Fruit fly (Drosophila melanogaster) whole organism, embryonic: ENCODE measurements around the gene bsk.
A peak's percentile ranks its signal among the peaks of the same experiment; 100 is the strongest.

Experiments used
- Antp ChIP-seq: fragments of 200-800 bp; sonication (Bioruptor generic); optimal IDR thresholded peaks from 3 replicates; lab custom pipeline; 2016; ENCODE audit warnings: missing biosample characterization, missing genetic modification characterization
- CG11696 ChIP-seq: fragments of 200-800 bp; sonication (Bioruptor generic); IDR thresholded peaks from 2 replicates; pipeline ENCODE4 v1.3.6; 2022; ENCODE audit warnings: missing biosample characterization, missing genetic modification characterization
- CG12219 ChIP-seq: fragments of 200-800 bp; sonication (Bioruptor generic); optimal IDR thresholded peaks from 3 replicates; lab custom pipeline; 2018; ENCODE audit warnings: missing biosample characterization, mild to moderate bottlenecking, missing genetic modification characterization
- CG12744 ChIP-seq: fragments of 200-800 bp; sonication (Bioruptor generic); optimal IDR thresholded peaks from 2 replicates; lab custom pipeline; 2016; ENCODE audit warnings: missing biosample characterization, missing genetic modification characterization
- CG14667 ChIP-seq: fragments of 200-800 bp; sonication (Bioruptor generic); IDR thresholded peaks from 2 replicates; pipeline ENCODE4 v1.3.6; 2022; ENCODE audit warnings: missing biosample characterization, missing genetic modification characterization
- CG14965 ChIP-seq: fragments of 200-800 bp; sonication (Bioruptor generic); optimal IDR thresholded peaks from 2 replicates; lab custom pipeline; 2016; ENCODE audit warnings: missing biosample characterization, missing genetic modification characterization, borderline replicate concordance
- CG15269 ChIP-seq: fragments of 200-800 bp; sonication (Bioruptor generic); optimal IDR thresholded peaks from 2 replicates; lab custom pipeline; 2018; ENCODE audit warnings: missing biosample characterization, mild to moderate bottlenecking, missing genetic modification characterization, moderate library complexity
- CG1647 ChIP-seq: fragments of 200-800 bp; sonication (Bioruptor generic); optimal IDR thresholded peaks from 3 replicates; lab custom pipeline; 2016; ENCODE audit warnings: missing biosample characterization, missing genetic modification characterization
- CG1792 ChIP-seq: fragments of 200-800 bp; sonication (Bioruptor generic); optimal IDR thresholded peaks from 2 replicates; lab custom pipeline; 2016; ENCODE audit warnings: missing biosample characterization, missing genetic modification characterization
- CG18599 ChIP-seq: fragments of 200-800 bp; sonication (Bioruptor generic); optimal IDR thresholded peaks from 3 replicates; lab custom pipeline; 2017; ENCODE audit warnings: missing biosample characterization, missing genetic modification characterization, mild to moderate bottlenecking, moderate library complexity, missing genetic modification reagents
- CG18619 ChIP-seq: fragments of 200-800 bp; sonication (Bioruptor generic); optimal IDR thresholded peaks from 3 replicates; lab custom pipeline; 2017; ENCODE audit warnings: missing biosample characterization, mild to moderate bottlenecking, missing genetic modification characterization
- CG33557 ChIP-seq: fragments of 200-800 bp; sonication (Bioruptor generic); optimal IDR thresholded peaks from 2 replicates; lab custom pipeline; 2019; ENCODE audit warnings: missing biosample characterization, mild to moderate bottlenecking, missing genetic modification characterization, moderate library complexity
- CG34422 ChIP-seq: fragments of 200-800 bp; sonication (Bioruptor generic); IDR thresholded peaks from 3 replicates; pipeline ENCODE4 v1.3.6; 2022; ENCODE audit warnings: missing biosample characterization, missing genetic modification characterization
- CG5180 ChIP-seq: fragments of 200-800 bp; sonication (Bioruptor generic); optimal IDR thresholded peaks from 3 replicates; lab custom pipeline; 2017; ENCODE audit warnings: missing biosample characterization, missing genetic modification characterization, mild to moderate bottlenecking, moderate library complexity, missing genetic modification reagents
- CG6791 ChIP-seq: fragments of 200-800 bp; sonication (Bioruptor generic); IDR thresholded peaks from 3 replicates; pipeline ENCODE4 v1.3.6; 2022; ENCODE audit warnings: missing biosample characterization, missing genetic modification characterization; ENCODE audit not compliant: partially characterized antibody
- CG9215 ChIP-seq: fragments of 200-800 bp; sonication (Bioruptor generic); IDR thresholded peaks from 2 replicates; pipeline ENCODE4 v1.3.6; 2022; ENCODE audit warnings: missing biosample characterization, missing genetic modification characterization
- CoRest ChIP-seq: fragments of 200-800 bp; sonication (Bioruptor generic); optimal IDR thresholded peaks from 3 replicates; lab custom pipeline; 2018; ENCODE audit warnings: missing biosample characterization, mild to moderate bottlenecking, missing genetic modification characterization, moderate library complexity
- Dp ChIP-seq: fragments of 200-800 bp; sonication (Bioruptor generic); optimal IDR thresholded peaks from 2 replicates; lab custom pipeline; 2018; ENCODE audit warnings: missing biosample characterization, mild to moderate bottlenecking, missing genetic modification characterization, moderate library complexity
- E2f2 ChIP-seq: fragments of 200-800 bp; sonication (Bioruptor generic); IDR thresholded peaks from 2 replicates; pipeline ENCODE4 v1.3.6; 2022; ENCODE audit warnings: missing biosample characterization, missing genetic modification characterization
- Ets65A ChIP-seq: fragments of 200-800 bp; sonication (Bioruptor generic); peaks from one replicate; lab custom pipeline; 2016; ENCODE audit warnings: missing biosample characterization, missing genetic modification characterization
- GATAe ChIP-seq: fragments of 200-800 bp; sonication (Bioruptor generic); conservative IDR thresholded peaks from 2 replicates; pipeline ENCODE4 v1.3.6; 2022; ENCODE audit warnings: missing biosample characterization, missing genetic modification characterization
- HHEX ChIP-seq: fragments of 200-800 bp; sonication (Bioruptor generic); optimal IDR thresholded peaks from 3 replicates; lab custom pipeline; 2017; ENCODE audit warnings: missing biosample characterization, mild to moderate bottlenecking, missing genetic modification characterization, missing genetic modification reagents
- HLH4C ChIP-seq: fragments of 200-800 bp; sonication (Bioruptor generic); IDR thresholded peaks from 3 replicates; pipeline ENCODE4 v1.3.6; 2022; ENCODE audit warnings: missing biosample characterization, missing genetic modification characterization; ENCODE audit not compliant: partially characterized antibody
- Hand ChIP-seq: fragments of 200-800 bp; sonication (Bioruptor generic); optimal IDR thresholded peaks from 2 replicates; lab custom pipeline; 2017; ENCODE audit warnings: mild to moderate bottlenecking, missing biosample characterization, missing genetic modification reagents, missing genetic modification characterization
- MBD-R2 ChIP-seq: fragments of 200-800 bp; sonication (Bioruptor generic); IDR thresholded peaks from 2 replicates; pipeline ENCODE4 v1.3.6; 2022; ENCODE audit warnings: missing biosample characterization, missing genetic modification characterization
- Max ChIP-seq: fragments of 200-800 bp; sonication (Bioruptor generic); optimal IDR thresholded peaks from 2 replicates; lab custom pipeline; 2016; ENCODE audit warnings: missing biosample characterization, mild to moderate bottlenecking, missing genetic modification characterization
- Med ChIP-seq: fragments of 200-800 bp; sonication (Bioruptor generic); peaks from one replicate; lab custom pipeline; 2016; ENCODE audit warnings: missing biosample characterization, missing genetic modification characterization, mild to moderate bottlenecking, inconsistent platforms, moderate library complexity
- Pdp1 ChIP-seq, 2 experiments: fragments of 200-800 bp; sonication (Bioruptor generic); optimal IDR thresholded peaks; 3 replicates each; lab custom pipeline; 2016; ENCODE audit warnings: missing biosample characterization in 2 of 2, missing genetic modification characterization in 2 of 2, mild to moderate bottlenecking in 1 of 2, moderate library complexity in 1 of 2
- Rfx ChIP-seq: fragments of 200-800 bp; sonication (Bioruptor generic); IDR thresholded peaks from 2 replicates; pipeline ENCODE4 v1.3.6; 2022; ENCODE audit warnings: missing biosample characterization, missing genetic modification characterization
- Sox102F ChIP-seq: fragments of 200-800 bp; sonication (Bioruptor generic); optimal IDR thresholded peaks from 2 replicates; lab custom pipeline; 2018; ENCODE audit warnings: missing biosample characterization, mild to moderate bottlenecking, missing genetic modification characterization, moderate library complexity
- Taf1 ChIP-seq: fragments of 200-800 bp; sonication (Bioruptor generic); IDR thresholded peaks from 2 replicates; pipeline ENCODE4 v1.3.6; 2022; ENCODE audit warnings: missing biosample characterization, missing genetic modification characterization
- Tbp ChIP-seq: fragments of >200 bp; optimal IDR thresholded peaks from 2 replicates; lab custom pipeline; 2018; ENCODE audit warnings: missing biosample characterization, missing genetic modification characterization
- Xrp1 ChIP-seq: fragments of 200-800 bp; sonication (Bioruptor generic); IDR thresholded peaks from 2 replicates; pipeline ENCODE4 v1.3.6; 2022; ENCODE audit warnings: missing biosample characterization, missing genetic modification characterization
- amos ChIP-seq: fragments of 200-800 bp; sonication (Bioruptor generic); IDR thresholded peaks from 2 replicates; pipeline ENCODE4 v1.3.6; 2022; ENCODE audit warnings: missing biosample characterization, missing genetic modification characterization; ENCODE audit not compliant: partially characterized antibody
- ase ChIP-seq: fragments of 200-800 bp; sonication (Bioruptor generic); IDR thresholded peaks from 3 replicates; pipeline ENCODE4 v1.3.6; 2022; ENCODE audit warnings: missing biosample characterization, missing genetic modification characterization
- bbx ChIP-seq: fragments of 200-800 bp; sonication (Bioruptor generic); IDR thresholded peaks from 2 replicates; pipeline ENCODE4 v1.3.6; 2022; ENCODE audit warnings: missing biosample characterization, missing genetic modification characterization; ENCODE audit not compliant: partially characterized antibody
- cato ChIP-seq: fragments of 200-800 bp; sonication (Bioruptor generic); optimal IDR thresholded peaks from 2 replicates; lab custom pipeline; 2016; ENCODE audit warnings: missing biosample characterization, missing genetic modification characterization, borderline replicate concordance
- dati ChIP-seq: fragments of 200-800 bp; sonication (Bioruptor generic); IDR thresholded peaks from 2 replicates; pipeline ENCODE4 v1.3.6; 2022; ENCODE audit warnings: missing biosample characterization, missing genetic modification characterization
- gce ChIP-seq: fragments of 200-800 bp; sonication (Bioruptor generic); IDR thresholded peaks from 3 replicates; pipeline ENCODE4 v1.3.6; 2022; ENCODE audit warnings: missing biosample characterization, missing genetic modification characterization
- ind ChIP-seq: fragments of 200-800 bp; sonication (Bioruptor generic); optimal IDR thresholded peaks from 3 replicates; lab custom pipeline; 2016; ENCODE audit warnings: missing biosample characterization, missing genetic modification characterization
- jigr1 ChIP-seq: fragments of 200-800 bp; sonication (Bioruptor generic); IDR thresholded peaks from 3 replicates; pipeline ENCODE4 v1.3.6; 2022; ENCODE audit warnings: missing biosample characterization, missing genetic modification characterization
- lab ChIP-seq: fragments of 200-800 bp; sonication (Bioruptor generic); optimal IDR thresholded peaks from 3 replicates; lab custom pipeline; 2017; ENCODE audit warnings: missing biosample characterization, missing genetic modification characterization, mild to moderate bottlenecking, moderate library complexity, missing genetic modification reagents
- lilli ChIP-seq: fragments of 200-800 bp; sonication (Bioruptor generic); optimal IDR thresholded peaks from 3 replicates; lab custom pipeline; 2016; ENCODE audit warnings: missing biosample characterization, missing genetic modification characterization
- sens ChIP-seq: fragments of 200-800 bp; sonication (Bioruptor generic); peaks from one replicate; lab custom pipeline; 2016; ENCODE audit warnings: missing biosample characterization, missing genetic modification characterization
- sna ChIP-seq: fragments of 200-800 bp; sonication (Bioruptor generic); IDR thresholded peaks from 2 replicates; pipeline ENCODE4 v1.3.6; 2022; ENCODE audit warnings: missing biosample characterization, missing genetic modification characterization; ENCODE audit not compliant: partially characterized antibody
- sob ChIP-seq: fragments of 200-800 bp; sonication (Bioruptor generic); IDR thresholded peaks from 2 replicates; pipeline ENCODE4 v1.3.6; 2022; ENCODE audit warnings: missing biosample characterization, missing genetic modification characterization
- tgo ChIP-seq: fragments of 200-800 bp; sonication (Bioruptor generic); IDR thresholded peaks from 3 replicates; pipeline ENCODE4 v1.3.6; 2022; ENCODE audit warnings: missing biosample characterization, missing genetic modification characterization
- tin ChIP-seq: fragments of 200-800 bp; sonication (Bioruptor generic); optimal IDR thresholded peaks from 3 replicates; lab custom pipeline; 2016; ENCODE audit warnings: missing biosample characterization, missing genetic modification characterization
- toy ChIP-seq: fragments of 200-800 bp; sonication (Bioruptor generic); IDR thresholded peaks from 2 replicates; pipeline ENCODE4 v1.3.6; 2022; ENCODE audit warnings: missing biosample characterization, missing genetic modification characterization
- unc-4 ChIP-seq: fragments of 200-800 bp; sonication (Bioruptor generic); IDR thresholded peaks from 2 replicates; pipeline ENCODE4 v1.3.6; 2022; ENCODE audit warnings: missing biosample characterization, missing genetic modification characterization; ENCODE audit not compliant: partially characterized antibody
- usp ChIP-seq: fragments of >200 bp; optimal IDR thresholded peaks from 2 replicates; lab custom pipeline; 2017; ENCODE audit warnings: missing biosample characterization, missing genetic modification characterization
- zfh1 ChIP-seq: fragments of 200-800 bp; sonication (Bioruptor generic); IDR thresholded peaks from 3 replicates; pipeline ENCODE4 v1.3.6; 2022; ENCODE audit warnings: missing biosample characterization, missing genetic modification characterization

The bsk gene

dm6 chr2L:10231092-10231494 lies 19.2 kb downstream of the bsk start (continued):
- TF ChIP-seq CG18599 (GFP tag; lab: Kevin White, UChicago): no peak
- TF ChIP-seq CoRest (tag; lab: Kevin White, UChicago): peak; percentile 4
- no peak for TF ChIP-seq amos
- TF ChIP-seq HHEX (GFP tag; lab: Kevin White, UChicago): peak; percentile 43
- no peak for TF ChIP-seq CG11696 (GFP tag; lab: Robert Waterston, UW)
- TF ChIP-seq CG9215 (GFP tag; lab: Robert Waterston, UW): no peak
- no peak for TF ChIP-seq toy (GFP tag; lab: Robert Waterston, UW)
- 0 out of 2 replicates have a peak, but pooled peaks have one; percentile 9 for TF ChIP-seq sob
- peak; percentile 81 for TF ChIP-seq Med (GFP tag; lab: Kevin White, UChicago)
- TF ChIP-seq CG34422 (GFP tag; lab: Robert Waterston, UW): no peak
- TF ChIP-seq dati: no peak
- TF ChIP-seq HLH4C (GFP tag; lab: Robert Waterston, UW): no peak
- no peak for TF ChIP-seq Ets65A (GFP tag; lab: Kevin White, UChicago)
- no peak for TF ChIP-seq CG14965 (GFP tag; lab: Kevin White, UChicago)
- no peak for TF ChIP-seq CG1647 (GFP tag; lab: Kevin White, UChicago)
- no peak for TF ChIP-seq zfh1 (GFP tag; lab: Robert Waterston, UW)
- no peak for TF ChIP-seq Max (GFP tag; lab: Kevin White, UChicago)
- peak; percentile 21; the same call in 1 of the 2 replicates for TF ChIP-seq E2f2 (GFP tag; lab: Robert Waterston, UW)
- TF ChIP-seq jigr1 (GFP tag; lab: Robert Waterston, UW): no peak
- no peak for TF ChIP-seq GATAe (GFP tag; lab: Robert Waterston, UW)
- TF ChIP-seq ase (GFP tag; lab: Robert Waterston, UW): no peak
- no peak for TF ChIP-seq lab (GFP tag; lab: Kevin White, UChicago)
- TF ChIP-seq Xrp1 (GFP tag; lab: Robert Waterston, UW): no peak
- TF ChIP-seq Pdp1 (GFP tag; optimal IDR thresholded peaks at IDR 0.05; lab: Kevin White, UChicago): peak in 1 of 2 experiments; percentile 28
- TF ChIP-seq tin (GFP tag; lab: Kevin White, UChicago): no peak
- no peak for TF ChIP-seq Dp (GFP tag; lab: Kevin White, UChicago)
- TF ChIP-seq usp: no peak
- TF ChIP-seq unc-4: no peak
- no peak for TF ChIP-seq Taf1 (GFP tag; lab: Robert Waterston, UW)
- no peak for TF ChIP-seq Antp (GFP tag; lab: Kevin White, UChicago)
- no peak for TF ChIP-seq Tbp (GFP tag; lab: Kevin White, UChicago)
- TF ChIP-seq gce (GFP tag; lab: Robert Waterston, UW): no peak
- TF ChIP-seq sens (GFP tag; lab: Kevin White, UChicago): peak; percentile 82
- TF ChIP-seq lilli (GFP tag; lab: Kevin White, UChicago): peak; percentile 34
- TF ChIP-seq ind (GFP tag; lab: Kevin White, UChicago): peak; percentile 36
- no peak for TF ChIP-seq MBD-R2 (GFP tag; lab: Robert Waterston, UW)
- peak; percentile 11 for TF ChIP-seq CG1792 (GFP tag; lab: Kevin White, UChicago)
- TF ChIP-seq Rfx (GFP tag; lab: Robert Waterston, UW): peak; percentile 62; the same call in 1 of the 2 replicates
- TF ChIP-seq CG14667 (GFP tag; lab: Robert Waterston, UW): no peak

- TF ChIP-seq CG12744: no peak
- no peak for TF ChIP-seq Med (GFP tag; lab: Kevin White, UChicago)
- TF ChIP-seq cato (GFP tag; lab: Kevin White, UChicago): no peak
- TF ChIP-seq usp: no peak
- TF ChIP-seq CG12219 (GFP tag; lab: Kevin White, UChicago): no peak
- no peak for TF ChIP-seq Sox102F (GFP tag; lab: Kevin White, UChicago)
- TF ChIP-seq tgo (GFP tag; lab: Robert Waterston, UW): no peak
- no peak for TF ChIP-seq CG5180 (GFP tag; lab: Kevin White, UChicago)
- TF ChIP-seq sna (GFP tag; lab: Robert Waterston, UW): 0 out of 2 replicates have a peak, but pooled peaks have one; percentile 50
- TF ChIP-seq bbx (GFP tag; lab: Robert Waterston, UW): no peak; the same call in 1 of the 2 replicates
- peak; percentile 60; the same call in 2 of the 3 replicates for TF ChIP-seq CG6791 (GFP tag; lab: Robert Waterston, UW)
- no peak for TF ChIP-seq CG18619
- no peak for TF ChIP-seq CG33557 (GFP tag; lab: Kevin White, UChicago)
- no peak for TF ChIP-seq CG15269 (tag; lab: Kevin White, UChicago)
- TF ChIP-seq Hand (GFP tag; lab: Kevin White, UChicago): no peak
Measured at dm6 chr2L:10230455-10230854, 19.8 kb downstream of the bsk start.
